Worm (Caenorhabditis elegans) whole organism, mixed stage, embryonic: ENCODE measurements around the gene tam-1.

Experiments
- M03D4.4 ChIP-seq: sonication (generic microtip); optimal IDR thresholded peaks from 2 replicates; lab custom pipeline; 2017; ENCODE audit warnings: mild to moderate bottlenecking, missing genetic modification characterization, missing compliant biosample characterization
- ceh-39 ChIP-seq: fragments of 150-350 bp; optimal IDR thresholded peaks from 2 replicates; lab custom pipeline; 2014; ENCODE audit warnings: missing biosample characterization, missing genetic modification characterization
- ceh-43 ChIP-seq: fragments of 200-800 bp; sonication (Bioruptor generic); optimal IDR thresholded peaks from 2 replicates; lab custom pipeline; 2018; ENCODE audit warnings: mild to moderate bottlenecking, missing genetic modification characterization, moderate library complexity, missing compliant biosample characterization
- ceh-83 ChIP-seq: fragments of 200-800 bp; sonication (Bioruptor generic); optimal IDR thresholded peaks from 2 replicates; lab custom pipeline; 2018; ENCODE audit warnings: mild to moderate bottlenecking, missing genetic modification characterization, missing compliant biosample characterization
- ces-1 ChIP-seq: fragments of 150-350 bp; optimal IDR thresholded peaks from 2 replicates; lab custom pipeline; 2014; ENCODE audit warnings: missing biosample characterization, missing genetic modification reagents, missing genetic modification characterization
- cnd-1 ChIP-seq: fragments of 200-800 bp; sonication (Bioruptor generic); optimal IDR thresholded peaks from 2 replicates; lab custom pipeline; 2018; ENCODE audit warnings: mild to moderate bottlenecking, missing genetic modification characterization, missing compliant biosample characterization
- drap-1 ChIP-seq: fragments of 200-800 bp; sonication (Bioruptor generic); optimal IDR thresholded peaks from 3 replicates; lab custom pipeline; 2018; ENCODE audit warnings: mild to moderate bottlenecking, missing genetic modification characterization, missing compliant biosample characterization
- elt-1 ChIP-seq: sonication (generic microtip); optimal IDR thresholded peaks from 2 replicates; lab custom pipeline; 2017; ENCODE audit warnings: missing genetic modification characterization, mild to moderate bottlenecking, missing compliant biosample characterization, antibody characterized with exemption, moderate library complexity, borderline replicate concordance; ENCODE audit not compliant: insufficient read depth
- elt-3 ChIP-seq: fragments of 150-350 bp; optimal IDR thresholded peaks from 2 replicates; lab custom pipeline; 2014; ENCODE audit warnings: missing biosample characterization, missing genetic modification characterization
- ham-2 ChIP-seq: fragments of 200-800 bp; sonication (Bioruptor generic); optimal IDR thresholded peaks from 2 replicates; lab custom pipeline; 2018; ENCODE audit warnings: mild to moderate bottlenecking, missing genetic modification characterization, missing compliant biosample characterization
- hlh-1 ChIP-seq: fragments of 150-350 bp; optimal IDR thresholded peaks from 2 replicates; lab custom pipeline; 2014; ENCODE audit warnings: missing biosample characterization, missing genetic modification reagents, missing genetic modification characterization
- lin-13 ChIP-seq: fragments of 150-350 bp; optimal IDR thresholded peaks from 2 replicates; lab custom pipeline; 2014; ENCODE audit warnings: missing biosample characterization, missing genetic modification characterization
- lin-32 ChIP-seq: fragments of 200-800 bp; sonication (Bioruptor generic); optimal IDR thresholded peaks from 2 replicates; lab custom pipeline; 2018; ENCODE audit warnings: mild to moderate bottlenecking, missing genetic modification characterization, missing compliant biosample characterization
- lsy-2 ChIP-seq: fragments of 150-350 bp; optimal IDR thresholded peaks from 2 replicates; lab custom pipeline; 2014; ENCODE audit warnings: missing biosample characterization, missing genetic modification characterization
- mab-5 ChIP-seq: fragments of 150-350 bp; optimal IDR thresholded peaks from 2 replicates; lab custom pipeline; 2014; ENCODE audit warnings: missing biosample characterization, missing genetic modification characterization
- mep-1 ChIP-seq: fragments of 150-350 bp; optimal IDR thresholded peaks from 2 replicates; lab custom pipeline; 2017; ENCODE audit warnings: missing biosample characterization, missing genetic modification reagents, missing genetic modification characterization, inconsistent platforms
- mls-2 ChIP-seq: sonication (generic microtip); optimal IDR thresholded peaks from 2 replicates; lab custom pipeline; 2016; ENCODE audit warnings: mild to moderate bottlenecking, missing genetic modification characterization, moderate library complexity, missing compliant biosample characterization
- nhr-12 ChIP-seq: fragments of 150-350 bp; optimal IDR thresholded peaks from 2 replicates; lab custom pipeline; 2014; ENCODE audit warnings: missing biosample characterization, missing genetic modification characterization
- nhr-2 ChIP-seq: fragments of 150-350 bp; optimal IDR thresholded peaks from 2 replicates; lab custom pipeline; 2014; ENCODE audit warnings: missing biosample characterization, missing genetic modification characterization
- nhr-237 ChIP-seq: fragments of 150-350 bp; optimal IDR thresholded peaks from 2 replicates; lab custom pipeline; 2014; ENCODE audit warnings: missing biosample characterization, missing genetic modification characterization
- nhr-28 ChIP-seq: fragments of 150-350 bp; optimal IDR thresholded peaks from 2 replicates; lab custom pipeline; 2014; ENCODE audit warnings: missing biosample characterization, missing genetic modification characterization
- nhr-76 ChIP-seq: sonication (generic microtip); optimal IDR thresholded peaks from 2 replicates; lab custom pipeline; 2017; ENCODE audit warnings: missing biosample characterization, missing genetic modification characterization
- pha-4 ChIP-seq: fragments of 150-350 bp; optimal IDR thresholded peaks from 2 replicates; lab custom pipeline; 2018; ENCODE audit warnings: missing biosample characterization, missing genetic modification reagents, missing genetic modification characterization
- sem-2 ChIP-seq: fragments of 200-800 bp; sonication (Bioruptor generic); optimal IDR thresholded peaks from 2 replicates; lab custom pipeline; 2018; ENCODE audit warnings: mild to moderate bottlenecking, missing genetic modification characterization, missing compliant biosample characterization
- snpc-4 ChIP-seq: fragments of 150-350 bp; optimal IDR thresholded peaks from 2 replicates; lab custom pipeline; 2014; ENCODE audit warnings: missing biosample characterization, missing genetic modification characterization
- sptf-1 ChIP-seq: sonication (generic microtip); optimal IDR thresholded peaks from 2 replicates; lab custom pipeline; 2017; ENCODE audit warnings: mild to moderate bottlenecking, missing genetic modification characterization, moderate library complexity, missing compliant biosample characterization
- unc-120 ChIP-seq: sonication (generic microtip); optimal IDR thresholded peaks from 2 replicates; lab custom pipeline; 2017; ENCODE audit warnings: missing genetic modification characterization, missing compliant biosample characterization; ENCODE audit not compliant: poor library complexity, severe bottlenecking
- unc-62 ChIP-seq: fragments of 150-350 bp; optimal IDR thresholded peaks from 2 replicates; lab custom pipeline; 2014; ENCODE audit warnings: missing biosample characterization, missing genetic modification reagents, missing genetic modification characterization
- ztf-11 ChIP-seq: fragments of 150-350 bp; optimal IDR thresholded peaks from 2 replicates; lab custom pipeline; 2014; ENCODE audit warnings: missing biosample characterization, missing genetic modification characterization

tam-1 gene

DNA sequence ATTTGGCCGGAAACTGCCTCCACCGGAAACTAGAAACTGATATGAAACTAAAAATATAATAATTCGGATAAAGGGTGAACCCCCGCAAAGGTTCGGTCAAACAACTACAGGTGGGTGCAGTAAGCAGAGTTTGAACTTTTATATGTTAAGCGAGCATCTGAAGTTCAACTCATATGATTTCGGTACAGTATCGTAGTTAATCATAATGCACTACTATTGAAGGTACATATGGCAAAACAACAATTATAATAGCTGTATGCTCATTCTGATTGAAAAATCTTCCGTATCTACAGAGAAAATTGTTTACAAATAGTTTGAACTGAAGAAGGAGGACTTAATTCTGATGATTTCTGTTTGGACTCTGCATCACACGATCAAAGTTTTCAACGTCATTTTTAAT is 29.6 kb downstream of the tam-1 start:
- TF ChIP-seq nhr-12, result no peak

DNA sequence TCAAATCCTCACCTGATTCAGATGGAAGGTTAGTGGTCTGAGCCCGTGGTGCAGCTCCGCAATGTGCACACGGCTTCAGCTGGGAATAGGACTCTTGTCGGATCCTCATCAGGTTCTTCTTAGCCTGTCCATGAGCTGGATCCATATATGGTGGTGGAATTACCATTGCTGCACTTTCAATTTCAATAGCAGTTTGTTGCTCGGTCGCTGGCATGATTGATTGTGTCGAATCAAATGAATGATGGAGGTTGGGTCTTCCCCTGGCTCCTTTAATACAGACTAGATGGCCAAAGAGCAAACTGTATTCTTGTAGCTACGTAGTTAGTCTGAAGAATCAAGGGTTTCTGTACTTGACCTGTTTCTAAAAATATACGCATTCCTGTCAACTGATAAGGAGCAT is 30.1 kb downstream of the tam-1 start, which contains the start of gene C02E7.10:
Gene C02E7.10, minus strand, starts transcription at position 232 of the 400 bp plus-strand sequence.
- TF ChIP-seq snpc-4 (tag; lab: Kevin White, UChicago) (no peak), lin-32 (GFP tag; lab: Kevin White, UChicago) (no peak), lin-13 (tag; lab: Kevin White, UChicago) (no peak)

DNA sequence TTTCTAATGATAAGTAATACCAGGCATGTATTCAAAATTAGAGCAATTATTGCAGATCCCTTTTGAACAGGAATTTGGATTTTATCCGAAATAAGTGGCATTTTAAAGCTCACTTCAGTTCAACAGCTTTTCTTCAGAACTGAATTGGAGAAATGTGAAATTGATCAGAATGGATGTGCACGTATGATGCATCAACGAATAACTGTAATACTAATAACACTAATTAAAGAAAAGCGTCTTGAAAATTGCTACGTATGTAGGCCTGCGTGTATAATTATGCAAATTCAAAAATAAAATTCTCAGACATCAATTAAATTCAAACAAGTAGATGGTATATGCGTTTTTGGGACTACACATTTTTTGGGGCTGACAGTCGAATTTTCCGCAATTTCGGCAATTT is 33.1 kb downstream of the tam-1 start, which contains the start of gene str-205:
Gene str-205, minus strand, starts transcription at position 101 of the 400 bp plus-strand sequence.
- TF ChIP-seq lin-13 (tag; lab: Kevin White, UChicago), result no peak
- TF ChIP-seq pha-4 (tag; lab: Kevin White, UChicago), result no peak
- no peak for TF ChIP-seq mls-2
- TF ChIP-seq ceh-43 (GFP tag; lab: Kevin White, UChicago), result no peak
- no peak for TF ChIP-seq nhr-28
- no peak for TF ChIP-seq nhr-2
- TF ChIP-seq unc-120 (tag; lab: Kevin White, UChicago), result no peak
- no peak for TF ChIP-seq elt-1 (tag; lab: Kevin White, UChicago)
- no peak for TF ChIP-seq cnd-1
- TF ChIP-seq hlh-1 (tag; lab: Kevin White, UChicago), result no peak
- TF ChIP-seq snpc-4 (tag; lab: Kevin White, UChicago), result no peak
- TF ChIP-seq lsy-2 (tag; lab: Kevin White, UChicago), result no peak
- TF ChIP-seq, all 35 proteins: peak for 0

DNA sequence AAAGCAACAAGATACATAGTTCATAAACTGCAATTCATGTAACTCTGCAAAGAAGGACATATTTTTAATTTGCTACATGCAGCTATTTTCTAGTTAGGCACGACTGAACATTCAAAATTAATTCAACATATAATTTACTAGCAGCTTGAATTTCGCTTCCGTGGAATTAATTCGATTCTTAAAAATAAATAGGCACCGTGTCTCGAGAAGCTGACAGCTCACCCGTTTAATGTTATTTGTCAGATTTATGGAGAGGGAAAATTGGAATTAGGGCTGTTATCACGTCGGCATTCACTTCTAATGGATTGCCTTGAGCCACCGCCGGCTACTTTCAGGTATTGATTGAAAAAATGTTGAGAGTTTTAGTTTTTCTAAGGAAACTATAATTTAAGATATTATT is 36.5 kb downstream of the tam-1 start, which contains the start of gene srh-21:
Gene srh-21, plus strand, starts transcription at position 301 of the 400 bp plus-strand sequence.
- TF ChIP-seq unc-62 (GFP tag; lab: Kevin White, UChicago), result no peak
- TF ChIP-seq lsy-2 (tag; lab: Kevin White, UChicago), result no peak
- TF ChIP-seq M03D4.4, result no peak
- TF ChIP-seq mab-5, result no peak
- TF ChIP-seq nhr-76 (tag; lab: Kevin White, UChicago), result no peak
- no peak for TF ChIP-seq drap-1 (GFP tag; lab: Kevin White, UChicago)
- TF ChIP-seq mep-1, result no peak
- TF ChIP-seq nhr-12, result no peak
- TF ChIP-seq pha-4 (tag; lab: Kevin White, UChicago), result no peak
- no peak for TF ChIP-seq mls-2
- no peak for TF ChIP-seq hlh-1 (tag; lab: Kevin White, UChicago)
- no peak for TF ChIP-seq sem-2 (GFP tag; lab: Kevin White, UChicago)
- no peak for TF ChIP-seq ces-1
- TF ChIP-seq snpc-4 (tag; lab: Kevin White, UChicago), result no peak
- TF ChIP-seq elt-3 (tag; lab: Kevin White, UChicago), result no peak
- no peak for TF ChIP-seq ham-2 (GFP tag; lab: Kevin White, UChicago)
- no peak for TF ChIP-seq ceh-43 (GFP tag; lab: Kevin White, UChicago)
- TF ChIP-seq sptf-1 (tag; lab: Kevin White, UChicago), result no peak
- TF ChIP-seq ceh-83 (GFP tag; lab: Kevin White, UChicago), result no peak

DNA sequence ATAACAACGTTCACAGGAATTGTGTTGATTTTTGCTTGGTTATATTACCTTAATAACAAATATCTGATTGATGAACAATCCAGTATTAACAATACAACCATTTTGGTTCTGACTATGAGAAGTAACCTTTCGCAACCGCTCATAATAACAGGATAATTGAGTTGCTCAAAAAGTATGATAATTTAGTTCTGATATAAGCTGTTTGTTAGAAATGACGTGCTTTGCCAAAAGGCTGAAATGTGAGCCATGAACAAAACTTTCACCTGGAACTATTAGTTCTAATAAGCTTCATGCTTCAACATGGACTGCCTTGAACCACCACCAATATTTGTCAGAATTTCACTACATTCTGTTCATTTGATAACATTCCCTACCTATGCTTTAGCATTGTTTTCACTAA is 38.3 kb downstream of the tam-1 start, which contains the start of gene srh-20:
Gene srh-20, plus strand, starts transcription at position 301 of the 400 bp plus-strand sequence.
- no peak for TF ChIP-seq mab-5
- no peak for TF ChIP-seq nhr-12

DNA sequence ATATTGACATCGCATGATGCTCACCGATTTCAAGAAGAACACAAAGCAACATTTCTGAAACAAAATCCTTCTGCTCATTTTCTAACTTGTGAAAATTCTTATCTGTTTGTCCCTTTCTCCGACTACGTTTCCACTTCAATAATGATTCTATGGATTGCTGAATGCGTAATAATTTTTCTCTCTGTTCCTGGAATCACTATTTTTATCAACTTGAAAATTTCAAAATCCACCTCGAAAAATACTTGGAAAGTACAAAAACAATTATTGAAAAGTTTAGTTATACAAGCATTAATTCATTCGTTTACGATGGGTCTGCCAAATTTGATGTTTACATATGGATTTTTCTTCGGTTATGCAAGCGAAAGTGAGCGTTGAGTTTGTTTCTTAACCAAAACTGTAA is 40.9 kb downstream of the tam-1 start, which contains the start of gene srh-22:
Gene srh-22, plus strand, starts transcription at position 301 of the 400 bp plus-strand sequence.
- no peak for TF ChIP-seq ztf-11 (tag; lab: Kevin White, UChicago)

DNA sequence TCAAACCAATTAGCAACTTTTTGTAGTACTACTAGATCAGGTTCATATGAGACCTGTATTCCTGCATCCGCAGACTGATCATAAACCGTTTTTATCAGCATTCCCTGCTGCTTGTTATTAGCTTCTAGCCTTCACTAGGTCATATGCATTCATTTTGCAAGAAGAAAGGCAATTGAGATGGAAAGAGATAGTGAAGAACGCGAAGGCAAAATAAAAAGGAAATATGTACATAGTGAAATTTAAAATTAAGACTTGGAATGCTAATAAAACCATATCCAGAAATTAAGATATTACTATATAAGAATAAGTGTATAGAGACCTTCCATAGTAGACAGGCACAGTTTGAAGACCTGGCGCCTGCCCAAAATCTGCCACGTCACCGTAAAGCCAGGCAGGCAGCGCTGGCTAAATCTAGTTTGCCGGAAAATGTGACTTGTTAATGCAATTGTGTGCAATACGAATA is 42.2 kb downstream of the tam-1 start, which contains the start of the genes C02E7.8 and srh-23:
Gene C02E7.8, minus strand, starts transcription at position 101 of the 463 bp plus-strand sequence.
Gene srh-23, plus strand, starts transcription at position 413 of the 463 bp plus-strand sequence.
- TF ChIP-seq nhr-237 (tag; lab: Kevin White, UChicago) (no peak), elt-1 (tag; lab: Kevin White, UChicago) (no peak), ceh-39 (tag; lab: Kevin White, UChicago) (no peak), drap-1 (GFP tag; lab: Kevin White, UChicago) (no peak), sptf-1 (tag; lab: Kevin White, UChicago) (no peak)
